Worm (Caenorhabditis elegans) whole organism, L2 larva: ENCODE results near the gene T07A9.15.
A peak's percentile ranks its signal among the peaks of the same experiment; 100 is the strongest.
"Not testable (repeated sequence)": the region's sequence is repeated elsewhere in the genome, so short reads cannot be mapped to it uniquely, and the experiment has no call there.

ENCODE experiments used
- C34F6.9 ChIP-seq: fragments of 150-350 bp; optimal IDR thresholded peaks from 2 replicates; lab custom pipeline; 2014; ENCODE audit warnings: missing biosample characterization, missing genetic modification characterization
- F13H6.1 ChIP-seq: sonication (generic microtip); optimal IDR thresholded peaks from 2 replicates; lab custom pipeline; 2016; ENCODE audit warnings: missing genetic modification characterization, missing compliant biosample characterization
- R02D3.7 ChIP-seq: fragments of 150-350 bp; optimal IDR thresholded peaks from 2 replicates; lab custom pipeline; 2014; ENCODE audit warnings: missing biosample characterization, missing genetic modification characterization
- Y55F3AM.14 ChIP-seq: fragments of 200-800 bp; sonication (Bioruptor generic); optimal IDR thresholded peaks from 2 replicates; lab custom pipeline; 2018; ENCODE audit warnings: mild to moderate bottlenecking, missing genetic modification characterization, missing compliant biosample characterization
- ZK546.5 ChIP-seq: sonication (generic microtip); optimal IDR thresholded peaks from 2 replicates; lab custom pipeline; 2017; ENCODE audit warnings: missing biosample characterization, missing genetic modification characterization
- alr-1 ChIP-seq: fragments of 150-350 bp; optimal IDR thresholded peaks from 2 replicates; lab custom pipeline; 2014; ENCODE audit warnings: missing biosample characterization, missing genetic modification characterization
- aly-2 ChIP-seq: fragments of 150-350 bp; optimal IDR thresholded peaks from 2 replicates; lab custom pipeline; 2014; ENCODE audit warnings: missing biosample characterization, missing genetic modification characterization
- ama-1 ChIP-seq: fragments of 150-350 bp; optimal IDR thresholded peaks from 2 replicates; lab custom pipeline; 2018; ENCODE audit warnings: inconsistent platforms
- blmp-1 ChIP-seq: sonication (generic microtip); optimal IDR thresholded peaks from 2 replicates; lab custom pipeline; 2017; ENCODE audit warnings: missing genetic modification characterization, mild to moderate bottlenecking, missing compliant biosample characterization, antibody characterized with exemption, moderate library complexity; ENCODE audit not compliant: insufficient read depth
- ceh-16 ChIP-seq: fragments of 150-350 bp; optimal IDR thresholded peaks from 2 replicates; lab custom pipeline; 2014; ENCODE audit warnings: missing biosample characterization, missing genetic modification characterization
- ceh-82 ChIP-seq: fragments of 150-350 bp; optimal IDR thresholded peaks from 2 replicates; lab custom pipeline; 2014; ENCODE audit warnings: missing biosample characterization, missing genetic modification characterization
- crh-2 ChIP-seq: sonication (generic microtip); optimal IDR thresholded peaks from 2 replicates; lab custom pipeline; 2017; ENCODE audit warnings: missing biosample characterization, missing genetic modification characterization
- egl-27 ChIP-seq: sonication (generic microtip); optimal IDR thresholded peaks from 3 replicates; lab custom pipeline; 2017; ENCODE audit warnings: missing biosample characterization, missing genetic modification reagents, missing genetic modification characterization
- elt-1 ChIP-seq: fragments of 150-350 bp; optimal IDR thresholded peaks from 2 replicates; lab custom pipeline; 2014; ENCODE audit warnings: missing biosample characterization, missing genetic modification characterization
- fos-1 ChIP-seq: fragments of 150-350 bp; optimal IDR thresholded peaks from 2 replicates; lab custom pipeline; 2014; ENCODE audit warnings: missing biosample characterization, missing genetic modification characterization
- gmeb-1 ChIP-seq: fragments of 150-350 bp; optimal IDR thresholded peaks from 2 replicates; lab custom pipeline; 2014; ENCODE audit warnings: missing biosample characterization, missing genetic modification characterization
- lin-11 ChIP-seq: fragments of 150-350 bp; sonication (generic microtip); optimal IDR thresholded peaks from 2 replicates; lab custom pipeline; 2014; ENCODE audit warnings: missing biosample characterization, missing genetic modification characterization, inconsistent platforms, mixed read lengths
- lin-13 ChIP-seq: fragments of 150-350 bp; optimal IDR thresholded peaks from 2 replicates; lab custom pipeline; 2014; ENCODE audit warnings: missing biosample characterization, missing genetic modification reagents, missing genetic modification characterization
- lin-39 ChIP-seq: fragments of 150-350 bp; optimal IDR thresholded peaks from 2 replicates; lab custom pipeline; 2014; ENCODE audit warnings: missing biosample characterization, missing genetic modification reagents, missing genetic modification characterization
- lsy-2 ChIP-seq, 2 experiments: fragments of 150-350 bp in 1 of 2; sonication (generic microtip) in 1 of 2; optimal IDR thresholded peaks; 2 replicates each; lab custom pipeline; 2014 to 2017; ENCODE audit warnings: missing biosample characterization in 2 of 2, missing genetic modification characterization in 2 of 2
- mab-5 ChIP-seq: fragments of 150-350 bp; optimal IDR thresholded peaks from 2 replicates; lab custom pipeline; 2014; ENCODE audit warnings: missing biosample characterization, missing genetic modification characterization
- mdl-1 ChIP-seq, 2 experiments: fragments of 150-350 bp in 1 of 2; sonication (generic microtip) in 1 of 2; optimal IDR thresholded peaks; 2 replicates each; lab custom pipeline; 2017; ENCODE audit warnings: missing biosample characterization in 2 of 2, missing genetic modification characterization in 2 of 2
- nhr-11 ChIP-seq: fragments of 150-350 bp; optimal IDR thresholded peaks from 2 replicates; lab custom pipeline; 2014; ENCODE audit warnings: missing biosample characterization, missing genetic modification characterization
- nhr-12 ChIP-seq: fragments of 150-350 bp; optimal IDR thresholded peaks from 2 replicates; lab custom pipeline; 2014; ENCODE audit warnings: missing biosample characterization, missing genetic modification characterization
- nhr-129 ChIP-seq: fragments of 150-350 bp; optimal IDR thresholded peaks from 2 replicates; lab custom pipeline; 2014; ENCODE audit warnings: missing biosample characterization, missing genetic modification characterization
- nhr-21 ChIP-seq: fragments of 150-350 bp; optimal IDR thresholded peaks from 2 replicates; lab custom pipeline; 2014; ENCODE audit warnings: missing biosample characterization, missing genetic modification characterization
- nhr-23 ChIP-seq: fragments of 150-350 bp; optimal IDR thresholded peaks from 2 replicates; lab custom pipeline; 2014; ENCODE audit warnings: missing biosample characterization, missing genetic modification reagents, missing genetic modification characterization
- nhr-237 ChIP-seq: fragments of 150-350 bp; optimal IDR thresholded peaks from 2 replicates; lab custom pipeline; 2014; ENCODE audit warnings: missing biosample characterization, missing genetic modification characterization
- nhr-25 ChIP-seq: fragments of 150-350 bp; sonication (generic microtip); optimal IDR thresholded peaks from 3 replicates; lab custom pipeline; 2014; ENCODE audit warnings: missing biosample characterization, missing genetic modification characterization
- nhr-6 ChIP-seq: fragments of 150-350 bp; optimal IDR thresholded peaks from 2 replicates; lab custom pipeline; 2014; ENCODE audit warnings: missing biosample characterization, missing genetic modification characterization
- nhr-77 ChIP-seq: fragments of 150-350 bp; optimal IDR thresholded peaks from 2 replicates; lab custom pipeline; 2014; ENCODE audit warnings: missing biosample characterization, missing genetic modification characterization
- sem-4 ChIP-seq: fragments of 150-350 bp; optimal IDR thresholded peaks from 2 replicates; lab custom pipeline; 2014; ENCODE audit warnings: missing biosample characterization, missing genetic modification reagents, missing genetic modification characterization
- skn-1 ChIP-seq: sonication (generic microtip); optimal IDR thresholded peaks from 2 replicates; lab custom pipeline; 2017; ENCODE audit warnings: missing biosample characterization, missing genetic modification characterization
- sma-3 ChIP-seq: sonication (generic microtip); optimal IDR thresholded peaks from 2 replicates; lab custom pipeline; 2016; ENCODE audit warnings: missing genetic modification reagents, missing genetic modification characterization, missing compliant biosample characterization
- sma-9 ChIP-seq, 2 experiments: fragments of 150-350 bp in 1 of 2; sonication (generic microtip) in 1 of 2; optimal IDR thresholded peaks; 2 replicates each; lab custom pipeline; 2014 to 2016; ENCODE audit warnings: missing genetic modification characterization in 2 of 2, mild to moderate bottlenecking in 1 of 2, missing biosample characterization in 1 of 2, missing compliant biosample characterization in 1 of 2, missing genetic modification reagents in 1 of 2, moderate library complexity in 1 of 2
- snpc-4 ChIP-seq: fragments of 150-350 bp; optimal IDR thresholded peaks from 2 replicates; lab custom pipeline; 2014; ENCODE audit warnings: missing biosample characterization, missing genetic modification characterization
- unc-39 ChIP-seq: fragments of 150-350 bp; optimal IDR thresholded peaks from 2 replicates; lab custom pipeline; 2014; ENCODE audit warnings: missing biosample characterization, missing genetic modification characterization
- unc-55 ChIP-seq: fragments of 150-350 bp; sonication (generic microtip); optimal IDR thresholded peaks from 3 replicates; lab custom pipeline; 2014; ENCODE audit warnings: missing biosample characterization, missing genetic modification reagents, missing genetic modification characterization
- unc-62 ChIP-seq: fragments of 150-350 bp; optimal IDR thresholded peaks from 2 replicates; lab custom pipeline; 2014; ENCODE audit warnings: missing biosample characterization, missing genetic modification reagents, missing genetic modification characterization
- zag-1 ChIP-seq: fragments of 150-350 bp; optimal IDR thresholded peaks from 2 replicates; lab custom pipeline; 2014; ENCODE audit warnings: missing biosample characterization, missing genetic modification characterization
- ztf-1 ChIP-seq: fragments of 200-800 bp; sonication (Bioruptor generic); conservative IDR thresholded peaks from 2 replicates; pipeline ENCODE4 v1.3.6; 2022; ENCODE audit warnings: missing genetic modification characterization, missing compliant biosample characterization
- ztf-4 ChIP-seq: fragments of 150-350 bp; optimal IDR thresholded peaks from 2 replicates; lab custom pipeline; 2014; ENCODE audit warnings: missing biosample characterization, missing genetic modification characterization

Gene T07A9.15

DNA sequence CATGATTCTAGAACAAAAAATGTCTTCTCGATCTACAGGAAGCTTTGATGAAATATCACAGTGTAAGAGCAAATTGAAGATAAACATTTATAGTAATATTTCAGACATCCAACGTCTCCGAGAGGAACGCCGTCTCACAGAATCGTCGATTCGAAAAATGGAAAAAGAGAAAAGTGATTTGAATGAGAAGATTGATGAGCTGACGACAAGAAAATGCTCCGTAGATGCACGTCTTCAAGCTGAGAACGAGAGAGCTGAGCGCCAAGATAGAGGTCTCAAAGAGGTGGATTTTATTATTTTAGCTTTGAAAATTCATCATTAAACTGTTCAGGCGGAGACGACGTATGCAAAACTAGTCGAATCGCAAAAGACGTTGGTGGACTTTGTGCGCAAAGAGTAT is 5.3 kb downstream of the T07A9.15 start, which contains the start of gene ssna-1:
TSS of gene ssna-1 (plus strand) at position 12 of the 400 bp plus-strand sequence.
- TF ChIP-seq nhr-237 (no peak), alr-1 (tag; lab: Kevin White, UChicago) (no peak), blmp-1 (tag; lab: Kevin White, UChicago) (no peak)
- TF ChIP-seq, all 48 proteins: peak for 0

DNA sequence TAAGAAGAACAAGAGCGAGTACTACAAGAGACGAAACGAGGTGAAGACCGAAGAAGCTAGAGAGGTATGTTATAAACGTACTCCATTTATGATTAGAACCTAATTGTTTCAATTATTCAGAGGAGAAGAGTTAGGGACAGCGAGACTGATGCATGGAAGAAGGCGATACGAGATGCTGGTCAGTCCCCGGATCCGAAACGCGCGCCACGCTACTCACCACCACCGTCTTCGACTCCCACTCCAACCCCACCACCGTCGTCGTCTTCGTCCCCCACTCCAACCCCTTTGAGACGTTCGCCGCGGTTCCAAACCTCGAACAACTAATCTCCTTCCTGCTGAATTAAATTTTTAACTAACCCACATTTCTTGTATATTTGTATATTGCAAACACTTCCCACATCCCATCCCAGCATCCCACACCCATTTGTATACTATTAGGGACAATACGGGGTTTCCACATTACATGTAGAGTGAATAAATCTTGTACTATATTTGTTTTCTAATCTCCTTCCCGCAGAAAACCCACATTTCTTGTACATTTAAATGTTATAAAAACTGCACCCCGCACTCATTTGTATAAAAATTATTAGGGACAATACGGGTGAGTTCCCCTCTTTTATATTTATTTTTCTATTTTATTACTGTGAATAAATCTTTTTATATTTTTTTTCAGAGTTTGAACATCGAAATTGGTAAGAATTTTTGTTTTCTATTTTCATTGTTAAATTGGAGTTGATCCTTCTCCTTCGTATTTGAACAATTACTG is 5.9 kb downstream of the T07A9.15 start:
- TF ChIP-seq aly-2 = no peak
- no peak for TF ChIP-seq nhr-129
- no peak for TF ChIP-seq elt-1
- TF ChIP-seq egl-27 = no peak
- no peak for TF ChIP-seq blmp-1 (tag; lab: Kevin White, UChicago)
- TF ChIP-seq ztf-1 (GFP tag; lab: Robert Waterston, UW) = no peak
- no peak for TF ChIP-seq nhr-23 (tag; lab: Kevin White, UChicago)
- no peak for TF ChIP-seq ceh-82 (tag; lab: Kevin White, UChicago)
- no peak for TF ChIP-seq lin-11 (tag; lab: Kevin White, UChicago)

DNA sequence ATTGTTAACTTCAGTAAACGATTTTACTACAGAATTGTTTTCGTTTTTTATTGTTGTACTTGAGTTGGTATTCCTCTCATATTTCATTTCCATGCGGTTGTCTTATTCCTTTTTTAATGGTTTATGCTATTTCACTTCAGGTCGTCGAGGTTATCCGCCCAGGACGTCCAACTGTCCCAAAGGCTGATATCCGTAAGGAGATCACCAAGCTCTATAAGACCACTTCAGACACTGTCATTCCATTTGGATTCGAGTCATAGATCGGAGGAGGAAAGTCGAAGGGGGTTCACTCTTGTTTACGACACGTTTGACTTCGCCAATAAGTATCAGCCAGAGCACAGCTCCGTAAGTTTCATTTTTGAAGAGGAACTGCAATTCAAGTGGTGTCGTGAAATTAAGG is 6.8 kb downstream of the T07A9.15 start, which contains the start of gene T07A9.14:
TSS of gene T07A9.14 (plus strand) at position 124 of the 400 bp plus-strand sequence.
- no peak for TF ChIP-seq lin-13 (GFP tag; lab: Kevin White, UChicago)
- TF ChIP-seq nhr-25 = no peak
- TF ChIP-seq ztf-4 = no peak
- TF ChIP-seq ceh-16 (tag; lab: Kevin White, UChicago) = no peak
- no peak for TF ChIP-seq unc-39 (tag; lab: Kevin White, UChicago)
- TF ChIP-seq mdl-1 (tag; optimal IDR thresholded peaks at IDR 0.05; lab: Kevin White, UChicago) = no peak
- no peak for TF ChIP-seq skn-1 (tag; lab: Kevin White, UChicago)
- no peak for TF ChIP-seq egl-27
- no peak for TF ChIP-seq nhr-129
- no peak for TF ChIP-seq unc-62
- TF ChIP-seq nhr-11 (tag; lab: Kevin White, UChicago) = no peak
- TF ChIP-seq nhr-12 = no peak
- no peak for TF ChIP-seq sma-9 (GFP tag; optimal IDR thresholded peaks at IDR 0.05; lab: Kevin White, UChicago)
- no peak for TF ChIP-seq sma-9 (tag; optimal IDR thresholded peaks at IDR 0.05; lab: Kevin White, UChicago)

DNA sequence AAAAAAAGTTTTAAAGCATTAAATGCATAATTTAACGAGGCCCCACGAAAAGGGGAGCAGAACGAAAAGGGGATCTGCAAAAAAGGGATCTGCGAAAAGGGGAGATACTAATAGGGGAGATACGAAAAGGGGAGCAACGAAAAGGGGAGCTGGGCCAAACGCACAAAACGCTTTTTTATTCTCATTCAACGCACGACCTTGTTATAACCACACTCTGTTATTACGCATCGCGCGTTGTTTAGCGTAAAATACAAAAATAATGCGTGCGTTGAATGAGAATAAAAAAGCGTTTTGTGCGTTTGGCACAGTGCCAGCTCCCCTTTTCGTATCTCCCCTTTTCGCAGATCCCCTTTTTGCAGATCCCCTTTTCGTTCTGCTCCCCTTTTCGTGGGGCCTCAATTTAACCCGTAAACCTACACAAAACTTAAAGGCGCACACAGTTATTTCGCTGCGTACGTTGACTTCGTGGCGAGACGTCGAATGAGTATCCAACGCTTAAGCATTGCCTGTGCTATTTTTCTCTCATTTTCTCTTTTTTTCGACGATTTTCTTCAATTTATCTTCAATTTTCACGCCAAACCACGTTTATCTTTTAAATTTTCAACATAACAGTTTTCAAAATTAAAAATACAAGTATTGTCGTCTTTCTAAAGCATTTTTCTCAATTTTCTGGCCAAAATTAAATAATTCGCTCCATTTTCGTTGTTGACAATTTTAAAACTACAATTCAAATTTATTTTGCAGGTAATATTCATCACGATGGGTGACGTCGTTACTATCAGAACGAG is 8.0 kb downstream of the T07A9.15 start, which contains the start of gene rps-24:
TSS of gene rps-24 (plus strand) at position 738 of the 788 bp plus-strand sequence.
- peak; percentile 80 for TF ChIP-seq nhr-6
- TF ChIP-seq zag-1 (tag; lab: Kevin White, UChicago) = peak; percentile 53
- TF ChIP-seq egl-27 = peak; percentile 69
- TF ChIP-seq ceh-82 (tag; lab: Kevin White, UChicago) = peak; percentile 51
- peak; percentile 28 for TF ChIP-seq nhr-77
- TF ChIP-seq lsy-2 (tag; optimal IDR thresholded peaks at IDR 0.05; lab: Kevin White, UChicago) = peak; percentile 86 to 94
- peak; percentile 97 for TF ChIP-seq unc-55 (GFP tag; lab: Kevin White, UChicago)
- TF ChIP-seq snpc-4 (tag; lab: Kevin White, UChicago) = peak; percentile 64
- peak; percentile 44 for TF ChIP-seq lin-39 (tag; lab: Kevin White, UChicago)
- TF ChIP-seq sma-3 = peak; percentile 97
- peak; percentile 0 to 38 for TF ChIP-seq mdl-1 (tag; optimal IDR thresholded peaks at IDR 0.05; lab: Kevin White, UChicago)
- peak; percentile 95 for TF ChIP-seq nhr-129
- peak; percentile 65 for TF ChIP-seq ZK546.5
- peak; percentile 93 for TF ChIP-seq crh-2 (tag; lab: Kevin White, UChicago)
- TF ChIP-seq lin-13 (GFP tag; lab: Kevin White, UChicago) = peak; percentile 93
- peak; percentile 86 for TF ChIP-seq sma-9 (GFP tag; optimal IDR thresholded peaks at IDR 0.05; lab: Kevin White, UChicago)
- TF ChIP-seq sma-9 (tag; optimal IDR thresholded peaks at IDR 0.05; lab: Kevin White, UChicago) = not testable (repeated sequence)
- TF ChIP-seq mab-5 (tag; lab: Kevin White, UChicago) = peak; percentile 87
- peak; percentile 81 for TF ChIP-seq nhr-21
- peak; percentile 76 for TF ChIP-seq fos-1 (tag; lab: Kevin White, UChicago)
- peak; percentile 80 for TF ChIP-seq gmeb-1
- peak; percentile 83 for TF ChIP-seq Y55F3AM.14 (GFP tag; lab: Kevin White, UChicago)
- TF ChIP-seq R02D3.7 (tag; lab: Kevin White, UChicago) = peak; percentile 86
- TF ChIP-seq blmp-1 (tag; lab: Kevin White, UChicago) = peak; percentile 49
- peak; percentile 88 for TF ChIP-seq C34F6.9 (tag; lab: Kevin White, UChicago)
- peak; percentile 81 for TF ChIP-seq nhr-25
- TF ChIP-seq F13H6.1 (tag; lab: Kevin White, UChicago) = peak; percentile 94
- peak; percentile 80 for TF ChIP-seq sem-4 (tag; lab: Kevin White, UChicago)
- TF ChIP-seq ztf-4 = peak; percentile 64
- TF ChIP-seq ama-1 = peak; percentile 15
- TF ChIP-seq lin-11 (tag; lab: Kevin White, UChicago) = peak; percentile 60
